Worm (Caenorhabditis elegans) whole organism, L1 larva: ENCODE results near the gene oac-51.

Source experiments
- lin-35 ChIP-seq, 2 experiments: fragments of 150-350 bp; optimal IDR thresholded peaks; 2 replicates each; lab custom pipeline; 2014; ENCODE audit warnings: missing biosample characterization in 2 of 2, missing genetic modification characterization in 2 of 2, missing genetic modification reagents in 2 of 2
- lsy-2 ChIP-seq, 2 experiments: fragments of 150-350 bp; optimal IDR thresholded peaks; 2 replicates each; lab custom pipeline; 2014; ENCODE audit warnings: missing biosample characterization in 2 of 2, missing genetic modification characterization in 2 of 2
- mdl-1 ChIP-seq, 2 experiments: fragments of 150-350 bp; optimal IDR thresholded peaks; 2 replicates each; lab custom pipeline; 2014 to 2017; ENCODE audit warnings: missing biosample characterization in 2 of 2, missing genetic modification characterization in 2 of 2, inconsistent platforms in 1 of 2
- nhr-12 ChIP-seq: sonication (generic microtip); optimal IDR thresholded peaks from 2 replicates; lab custom pipeline; 2017; ENCODE audit warnings: missing biosample characterization, missing genetic modification characterization
- nhr-237 ChIP-seq: fragments of 150-350 bp; optimal IDR thresholded peaks from 2 replicates; lab custom pipeline; 2014; ENCODE audit warnings: missing biosample characterization, missing genetic modification characterization
- skn-1 ChIP-seq: fragments of 150-350 bp; optimal IDR thresholded peaks from 2 replicates; lab custom pipeline; 2014; ENCODE audit warnings: missing biosample characterization, missing genetic modification characterization
- xbp-1 ChIP-seq: sonication (generic microtip); optimal IDR thresholded peaks from 2 replicates; lab custom pipeline; 2016; ENCODE audit warnings: missing genetic modification characterization, missing compliant biosample characterization

ce11 chrIV:4346512-4346911 is 9.9 kb downstream of the oac-51 start, which contains the start of gene oac-52:
- TF ChIP-seq xbp-1: no peak
- no peak for TF ChIP-seq nhr-237 (tag; lab: Kevin White, UChicago)
- TF ChIP-seq skn-1 (tag; lab: Kevin White, UChicago): no peak
- TF ChIP-seq nhr-12 (tag; lab: Kevin White, UChicago): no peak
- no peak for TF ChIP-seq lsy-2 (tag; optimal IDR thresholded peaks at IDR 0.05; lab: Kevin White, UChicago)
- no peak for TF ChIP-seq lin-35 (GFP tag; optimal IDR thresholded peaks at IDR 0.05; lab: Kevin White, UChicago)
- no peak for TF ChIP-seq mdl-1 (tag; optimal IDR thresholded peaks at IDR 0.05; lab: Kevin White, UChicago)
